Fruit fly (Drosophila melanogaster) S2 (cell line): Measurements from ENCODE around the gene CG14818.

Source experiments
- CG8478 ChIP-seq: fragments of >200 bp; optimal IDR thresholded peaks from 2 replicates; lab custom pipeline; 2018
- CTCF ChIP-seq, 2 experiments: fragments of >200 bp; optimal IDR thresholded peaks; 2 replicates each; lab custom pipeline; 2018

dm6 chrX:1865673-1866072 is 13.9 kb downstream of the CG14818 start, which contains the start of the genes Gcna and MED18:
- TF ChIP-seq CG8478 (lab: Kevin White, UChicago) (no peak), CTCF (optimal IDR thresholded peaks at IDR 0.05; lab: Kevin White, UChicago) (no peak)
